Worm (Caenorhabditis elegans): ENCODE measurements around the gene fbxa-83.

Gene fbxa-83

ce11 chrIV:14337757-14338156 lies 11.6 kb upstream of the fbxa-83 start, which contains the start of gene Y67A10A.2:
Y67A10A.2 (plus strand) TSS chrIV:14338057.
- TF ChIP-seq M03D4.4 (tag; optimal IDR thresholded peaks at IDR 0.05), result no peak
- no peak for TF ChIP-seq bed-3 (GFP tag; optimal IDR thresholded peaks at IDR 0.05)
- no peak for TF ChIP-seq nhr-76 (tag; optimal IDR thresholded peaks at IDR 0.05)
- no peak for TF ChIP-seq tbx-8 (GFP tag; optimal IDR thresholded peaks at IDR 0.05)
- TF ChIP-seq unc-62 (GFP tag; optimal IDR thresholded peaks at IDR 0.05), result no peak
- TF ChIP-seq mep-1 (tag; optimal IDR thresholded peaks at IDR 0.05), result no peak
- TF ChIP-seq nhr-28 (tag; optimal IDR thresholded peaks at IDR 0.05), result no peak

- TF ChIP-seq nhr-237 (tag; optimal IDR thresholded peaks at IDR 0.05) (no peak), mab-5 (tag; optimal IDR thresholded peaks at IDR 0.05) (no peak), ztf-11 (tag; optimal IDR thresholded peaks at IDR 0.05) (no peak), nhr-28 (tag; optimal IDR thresholded peaks at IDR 0.05) (no peak), ceh-83 (GFP tag; optimal IDR thresholded peaks at IDR 0.05) (no peak)
Measured at ce11 chrIV:14335768-14336167, 9.6 kb upstream of the fbxa-83 start.

ce11 chrIV:14334359-14334758 lies 8.2 kb upstream of the fbxa-83 start, which contains the start of gene Y67A10A.3:
Y67A10A.3 (minus strand) TSS chrIV:14334459.
- TF ChIP-seq mab-5 (tag; optimal IDR thresholded peaks at IDR 0.05) (no peak), lin-32 (GFP tag; optimal IDR thresholded peaks at IDR 0.05) (no peak), hlh-1 (tag; optimal IDR thresholded peaks at IDR 0.05) (no peak), elt-3 (tag; optimal IDR thresholded peaks at IDR 0.05) (no peak), ham-2 (GFP tag; optimal IDR thresholded peaks at IDR 0.05) (no peak), unc-62 (GFP tag; optimal IDR thresholded peaks at IDR 0.05) (no peak), M03D4.4 (tag; optimal IDR thresholded peaks at IDR 0.05) (no peak), zip-8 (tag; optimal IDR thresholded peaks at IDR 0.05) (no peak), ceh-39 (tag; optimal IDR thresholded peaks at IDR 0.05) (no peak), unc-120 (tag; optimal IDR thresholded peaks at IDR 0.05; ENCODE audit: poor library complexity, severe bottlenecking) (no peak), tbx-8 (GFP tag; optimal IDR thresholded peaks at IDR 0.05) (no peak)

ce11 chrIV:14326694-14327298 lies 613 bp upstream of the fbxa-83 start:
- TF ChIP-seq drap-1 (GFP tag; optimal IDR thresholded peaks at IDR 0.05), result peak; percentile 26
- TF ChIP-seq ceh-43 (GFP tag; optimal IDR thresholded peaks at IDR 0.05), result no peak
- TF ChIP-seq sptf-1 (tag; optimal IDR thresholded peaks at IDR 0.05), result peak; percentile 39
- no peak for TF ChIP-seq ceh-83 (GFP tag; optimal IDR thresholded peaks at IDR 0.05)
- peak; percentile 64 for TF ChIP-seq unc-120 (tag; optimal IDR thresholded peaks at IDR 0.05; ENCODE audit: poor library complexity, severe bottlenecking)
- TF ChIP-seq nhr-2 (tag; optimal IDR thresholded peaks at IDR 0.05), result no peak

- TF ChIP-seq pha-4 (tag; optimal IDR thresholded peaks at IDR 0.05) (no peak), cnd-1 (tag; optimal IDR thresholded peaks at IDR 0.05) (no peak), mls-2 (tag; optimal IDR thresholded peaks at IDR 0.05) (no peak)
Measured at ce11 chrIV:14321655-14322054, 4.5 kb downstream of the fbxa-83 start, which contains the start of gene fbxa-126. fbxa-126 (minus strand) TSS chrIV:14321755.

- TF ChIP-seq ham-2 (GFP tag; optimal IDR thresholded peaks at IDR 0.05), result no peak
- no peak for TF ChIP-seq ceh-83 (GFP tag; optimal IDR thresholded peaks at IDR 0.05)
- TF ChIP-seq nhr-76 (tag; optimal IDR thresholded peaks at IDR 0.05), result no peak
- no peak for TF ChIP-seq mab-5 (tag; optimal IDR thresholded peaks at IDR 0.05)
- no peak for TF ChIP-seq ztf-11 (tag; optimal IDR thresholded peaks at IDR 0.05)
- no peak for TF ChIP-seq mep-1 (tag; optimal IDR thresholded peaks at IDR 0.05)
- no peak for TF ChIP-seq cnd-1 (tag; optimal IDR thresholded peaks at IDR 0.05)
- TF ChIP-seq hlh-1 (tag; optimal IDR thresholded peaks at IDR 0.05), result no peak
- TF ChIP-seq bed-3 (GFP tag; optimal IDR thresholded peaks at IDR 0.05), result no peak
- no peak for TF ChIP-seq nhr-12 (tag; optimal IDR thresholded peaks at IDR 0.05)
- no peak for TF ChIP-seq nhr-28 (tag; optimal IDR thresholded peaks at IDR 0.05)
Measured at ce11 chrIV:14318054-14318453, 8.1 kb downstream of the fbxa-83 start.

ce11 chrIV:14305813-14306212 lies 20.4 kb downstream of the fbxa-83 start:
- TF ChIP-seq nhr-28 (tag; optimal IDR thresholded peaks at IDR 0.05) (no peak), lin-13 (tag; optimal IDR thresholded peaks at IDR 0.05) (no peak), M03D4.4 (tag; optimal IDR thresholded peaks at IDR 0.05) (no peak), elt-1 (tag; optimal IDR thresholded peaks at IDR 0.05; ENCODE audit: borderline replicate concordance, insufficient read depth) (no peak), cnd-1 (tag; optimal IDR thresholded peaks at IDR 0.05) (no peak), ham-2 (GFP tag; optimal IDR thresholded peaks at IDR 0.05) (no peak), nhr-237 (tag; optimal IDR thresholded peaks at IDR 0.05) (no peak), unc-39 (tag; optimal IDR thresholded peaks at IDR 0.05) (no peak), blmp-1 (tag; optimal IDR thresholded peaks at IDR 0.05) (no peak), sem-2 (GFP tag; optimal IDR thresholded peaks at IDR 0.05) (no peak), zip-8 (tag; optimal IDR thresholded peaks at IDR 0.05) (no peak), mls-2 (tag; optimal IDR thresholded peaks at IDR 0.05) (no peak)

All from whole organism, mixed stage, embryonic.